Worm (Caenorhabditis elegans): ENCODE results near the gene lin-15A.

- TF ChIP-seq egl-27 (tag; optimal IDR thresholded peaks at IDR 0.05) (no peak), snpc-4 (tag; optimal IDR thresholded peaks at IDR 0.05) (no peak), zag-1 (tag; optimal IDR thresholded peaks at IDR 0.05) (no peak), nhr-77 (tag; optimal IDR thresholded peaks at IDR 0.05) (no peak), aly-2 (tag; optimal IDR thresholded peaks at IDR 0.05) (no peak), unc-62 (GFP tag; optimal IDR thresholded peaks at IDR 0.05) (no peak), nhr-12 (tag; optimal IDR thresholded peaks at IDR 0.05) (no peak), R02D3.7 (tag; optimal IDR thresholded peaks at IDR 0.05) (no peak), mdl-1 (tag; optimal IDR thresholded peaks at IDR 0.05) (no peak), unc-55 (GFP tag; optimal IDR thresholded peaks at IDR 0.05) (no peak), sma-3 (GFP tag; optimal IDR thresholded peaks at IDR 0.05) (no peak)
Observed at ce11 chrX:15713189-15713588, 18.6 kb upstream of the lin-15A start.

Data from whole organism, L2 larva.